Worm (Caenorhabditis elegans) whole organism, early embryonic: ENCODE results near the gene cdc-25.2.

Experiments used
- B0310.2 ChIP-seq: sonication (generic microtip); optimal IDR thresholded peaks from 2 replicates; lab custom pipeline; 2016; ENCODE audit warnings: mild to moderate bottlenecking, missing genetic modification characterization, missing compliant biosample characterization
- F13C5.2 ChIP-seq: sonication (generic microtip); optimal IDR thresholded peaks from 2 replicates; lab custom pipeline; 2017; ENCODE audit warnings: mild to moderate bottlenecking, missing genetic modification characterization, inconsistent platforms, missing compliant biosample characterization
- aly-1 ChIP-seq: sonication (generic microtip); optimal IDR thresholded peaks from 2 replicates; lab custom pipeline; 2016; ENCODE audit warnings: missing genetic modification characterization, missing compliant biosample characterization
- ama-1 ChIP-seq: fragments of 150-350 bp; optimal IDR thresholded peaks from 2 replicates; lab custom pipeline; 2014
- ceh-13 ChIP-seq: fragments of 200-800 bp; sonication (Bioruptor generic); optimal IDR thresholded peaks from 2 replicates; lab custom pipeline; 2018; ENCODE audit warnings: mild to moderate bottlenecking, missing genetic modification characterization, missing compliant biosample characterization
- ceh-36 ChIP-seq: sonication (generic microtip); optimal IDR thresholded peaks from 2 replicates; lab custom pipeline; 2016; ENCODE audit warnings: missing genetic modification characterization, inconsistent platforms, missing compliant biosample characterization
- ets-7 ChIP-seq: sonication (generic microtip); optimal IDR thresholded peaks from 2 replicates; lab custom pipeline; 2016; ENCODE audit warnings: missing genotype, missing genetic modification characterization, missing compliant biosample characterization
- flt-1 ChIP-seq: fragments of 200-800 bp; sonication (Bioruptor generic); IDR thresholded peaks from 2 replicates; pipeline ENCODE4 v1.3.6; 2022; ENCODE audit warnings: missing genetic modification characterization, missing compliant biosample characterization
- hmbx-1 ChIP-seq: sonication (generic microtip); optimal IDR thresholded peaks from 2 replicates; lab custom pipeline; 2016; ENCODE audit warnings: mild to moderate bottlenecking, missing genetic modification characterization, missing compliant biosample characterization
- hmg-4 ChIP-seq: fragments of 200-800 bp; sonication (Bioruptor generic); optimal IDR thresholded peaks from 2 replicates; lab custom pipeline; 2018; ENCODE audit warnings: mild to moderate bottlenecking, missing genetic modification characterization, missing compliant biosample characterization
- hnd-1 ChIP-seq: sonication (generic microtip); optimal IDR thresholded peaks from 2 replicates; lab custom pipeline; 2016; ENCODE audit warnings: missing genetic modification characterization, missing compliant biosample characterization
- pes-1 ChIP-seq: fragments of 200-800 bp; sonication (Bioruptor generic); IDR thresholded peaks from 2 replicates; pipeline ENCODE4 v1.3.6; 2022; ENCODE audit warnings: missing genetic modification reagents, missing genetic modification characterization, missing compliant biosample characterization
- scrt-1 ChIP-seq: fragments of 200-800 bp; sonication (Bioruptor generic); IDR thresholded peaks from 2 replicates; pipeline ENCODE4 v1.3.6; 2022; ENCODE audit warnings: missing genetic modification characterization, missing compliant biosample characterization
- sea-1 ChIP-seq: fragments of 200-800 bp; sonication (Bioruptor generic); conservative IDR thresholded peaks from 2 replicates; pipeline ENCODE4 v1.3.6; 2022; ENCODE audit warnings: missing genetic modification characterization, missing compliant biosample characterization
- tbx-11 ChIP-seq: fragments of 200-800 bp; sonication (Bioruptor generic); IDR thresholded peaks from 2 replicates; pipeline ENCODE4 v1.3.6; 2022; ENCODE audit warnings: missing genetic modification characterization, missing compliant biosample characterization
- tbx-37 ChIP-seq: fragments of 200-800 bp; sonication (Bioruptor generic); conservative IDR thresholded peaks from 2 replicates; pipeline ENCODE4 v1.3.6; 2022; ENCODE audit warnings: missing genetic modification reagents, missing genetic modification characterization, missing compliant biosample characterization
- tra-4 ChIP-seq: sonication (generic microtip); optimal IDR thresholded peaks from 2 replicates; lab custom pipeline; 2017; ENCODE audit warnings: missing genetic modification characterization, missing compliant biosample characterization

cdc-25.2 gene

DNA sequence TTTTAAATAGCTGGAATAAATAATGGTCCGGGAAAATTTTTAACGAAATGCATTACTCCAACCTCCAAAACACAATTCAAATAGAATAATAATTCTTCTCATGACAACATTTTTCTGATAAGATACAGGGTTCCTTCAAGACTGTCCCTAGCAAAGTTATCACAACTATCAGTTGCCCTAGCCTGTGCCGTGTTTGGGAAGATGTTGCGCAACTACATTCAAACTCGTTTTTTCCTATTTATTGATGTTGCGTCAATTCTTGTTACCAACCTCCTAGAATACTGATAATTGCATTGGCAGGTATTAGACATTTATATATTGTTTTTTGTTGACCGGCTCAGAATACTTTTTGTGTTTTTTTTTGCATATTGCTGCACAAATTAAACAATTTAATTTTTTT is 11.8 kb upstream of the cdc-25.2 start:
- no peak for TF ChIP-seq B0310.2
- no peak for TF ChIP-seq hnd-1
- TF ChIP-seq hmbx-1 (tag; lab: Kevin White, UChicago), result no peak
- no peak for TF ChIP-seq tbx-11
- no peak for TF ChIP-seq tbx-37 (GFP tag; lab: Robert Waterston, UW)
- no peak for TF ChIP-seq ceh-36 (tag; lab: Kevin White, UChicago)

DNA sequence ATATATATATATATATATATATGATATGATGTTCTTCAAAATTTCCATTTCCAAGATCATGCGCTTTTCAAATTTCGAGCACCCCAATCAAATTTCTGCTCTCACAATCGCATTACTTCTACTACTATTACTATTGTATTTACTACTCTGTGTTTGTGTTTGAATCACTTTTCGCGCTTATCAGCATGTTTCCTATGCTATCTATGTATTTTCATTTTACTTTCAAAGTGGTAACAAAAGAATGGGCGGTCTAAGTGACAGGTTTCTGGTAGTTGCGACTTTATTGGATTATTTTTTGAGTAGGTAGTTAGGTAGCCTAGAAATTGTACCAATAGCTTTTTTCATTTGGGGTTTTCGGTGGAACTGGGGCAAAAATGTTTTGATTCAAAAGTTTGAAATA is 8.8 kb upstream of the cdc-25.2 start:
- TF ChIP-seq hmbx-1 (tag; lab: Kevin White, UChicago), result no peak
- TF ChIP-seq flt-1 (GFP tag; lab: Robert Waterston, UW), result no peak
- no peak for TF ChIP-seq aly-1 (tag; lab: Kevin White, UChicago)
- TF ChIP-seq tbx-11, result no peak
- TF ChIP-seq pes-1 (GFP tag; lab: Robert Waterston, UW), result no peak
- TF ChIP-seq F13C5.2 (tag; lab: Kevin White, UChicago), result no peak
- TF ChIP-seq ceh-36 (tag; lab: Kevin White, UChicago), result no peak
- no peak for TF ChIP-seq tra-4 (tag; lab: Kevin White, UChicago)
- no peak for TF ChIP-seq hmg-4 (GFP tag; lab: Kevin White, UChicago)
- TF ChIP-seq hnd-1, result no peak
- no peak for TF ChIP-seq ama-1
- TF ChIP-seq tbx-37 (GFP tag; lab: Robert Waterston, UW), result no peak
- no peak for TF ChIP-seq scrt-1 (GFP tag; lab: Robert Waterston, UW)
- TF ChIP-seq B0310.2, result no peak
- no peak for TF ChIP-seq sea-1
- no peak for TF ChIP-seq ceh-13
- no peak for TF ChIP-seq ets-7 (tag; lab: Kevin White, UChicago)

DNA sequence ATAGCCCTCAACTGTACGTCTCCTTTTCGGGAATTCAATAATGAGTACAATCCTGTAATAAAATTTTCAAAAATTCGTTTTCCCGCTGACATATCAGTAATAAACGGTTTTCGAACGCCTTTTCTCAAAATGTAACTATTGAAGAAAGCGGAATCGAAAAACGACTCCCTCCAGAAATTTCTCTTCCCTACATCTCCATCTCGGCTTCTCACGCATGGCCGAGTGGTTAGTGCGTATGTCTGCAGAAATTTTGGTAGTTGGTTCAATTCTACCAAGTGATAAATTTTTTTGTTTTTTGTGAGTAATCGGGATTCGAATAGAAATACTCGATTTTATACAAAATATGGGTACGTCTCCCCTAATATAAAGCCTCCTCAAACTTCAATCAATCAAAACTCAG is 5.7 kb upstream of the cdc-25.2 start:
- TF ChIP-seq pes-1 (GFP tag; lab: Robert Waterston, UW) (peak; percentile 82), scrt-1 (GFP tag; lab: Robert Waterston, UW) (peak; percentile 86), tbx-11 (peak; percentile 82), flt-1 (GFP tag; lab: Robert Waterston, UW) (peak; percentile 70), tbx-37 (GFP tag; lab: Robert Waterston, UW) (peak; percentile 91), sea-1 (peak; percentile 71; the same call in 1 of the 2 replicates)

DNA sequence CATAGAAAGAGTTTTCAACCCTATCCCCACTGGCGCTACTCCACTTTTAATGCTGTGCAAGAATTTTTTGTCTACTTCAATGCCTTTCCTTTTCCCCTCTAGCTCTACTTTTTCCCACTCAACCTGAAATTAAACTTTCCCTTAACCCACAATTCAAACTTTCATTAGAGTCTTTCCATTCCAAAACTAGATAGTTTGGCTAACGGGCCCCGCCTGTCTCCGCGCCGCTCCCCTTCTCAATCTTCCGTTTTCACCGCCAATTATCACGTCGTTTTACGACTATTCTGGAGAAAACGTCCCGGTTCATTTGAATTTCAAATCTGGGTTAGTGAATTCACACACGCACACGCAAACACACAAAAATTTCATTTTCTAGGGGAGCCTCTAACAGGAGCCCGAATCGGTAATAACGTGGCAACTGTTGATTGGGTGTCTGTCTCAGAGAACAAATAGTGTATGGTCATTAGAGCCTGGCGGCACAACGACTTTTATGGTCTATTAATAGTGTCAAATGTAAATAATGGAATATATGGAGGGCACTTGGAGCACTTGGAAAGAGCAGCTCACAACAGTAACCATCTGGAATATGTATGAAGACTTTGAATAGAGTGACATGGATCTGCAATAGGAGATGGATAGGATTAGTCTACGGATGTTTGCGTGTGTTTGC is 3.0 kb downstream of the cdc-25.2 start:
- TF ChIP-seq scrt-1 (GFP tag; lab: Robert Waterston, UW), result 0 out of 2 replicates have a peak, but pooled peaks have one; percentile 56
- TF ChIP-seq aly-1 (tag; lab: Kevin White, UChicago), result no peak

DNA sequence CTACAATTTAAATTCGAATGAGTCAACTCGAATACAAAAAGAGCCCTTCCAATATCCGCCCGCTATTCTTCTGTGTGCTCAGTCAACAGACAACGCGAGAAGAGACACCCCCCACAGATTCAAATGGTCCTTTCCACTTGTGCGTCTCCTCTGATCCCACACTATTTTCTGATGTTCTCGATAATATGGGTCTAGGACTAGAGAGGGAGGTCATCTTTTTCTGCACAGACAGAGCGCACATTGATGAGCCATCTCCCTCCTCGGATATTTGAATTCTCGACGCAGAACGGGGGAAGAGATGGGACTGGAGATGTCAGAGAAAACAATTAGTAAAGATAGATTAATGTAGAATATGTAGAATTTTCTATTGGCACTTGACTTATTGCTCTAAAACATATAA is 3.8 kb downstream of the cdc-25.2 start:
- no peak for TF ChIP-seq tra-4 (tag; lab: Kevin White, UChicago)
- peak; percentile 71 for TF ChIP-seq hmg-4 (GFP tag; lab: Kevin White, UChicago)

DNA sequence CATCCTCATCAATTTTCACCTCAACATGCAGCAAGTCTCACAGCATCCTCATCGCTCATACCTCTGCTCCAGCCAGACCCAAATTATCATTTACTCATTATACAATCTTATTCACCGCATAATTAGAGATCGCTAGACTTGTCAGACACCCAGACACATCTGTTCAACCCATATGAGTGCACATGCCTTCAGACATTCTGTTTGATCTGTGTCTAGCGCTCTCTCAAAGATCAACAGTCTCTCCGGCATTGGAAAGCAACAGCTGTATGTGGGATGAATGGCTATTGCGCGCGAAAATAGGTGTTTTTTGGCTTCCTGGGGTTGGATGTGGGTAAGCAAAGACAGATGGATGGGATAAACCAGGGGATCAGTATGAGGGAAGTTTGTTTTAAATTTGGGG is 5.7 kb downstream of the cdc-25.2 start:
- TF ChIP-seq hmg-4 (GFP tag; lab: Kevin White, UChicago) (peak; percentile 42), tra-4 (tag; lab: Kevin White, UChicago) (no peak)

DNA sequence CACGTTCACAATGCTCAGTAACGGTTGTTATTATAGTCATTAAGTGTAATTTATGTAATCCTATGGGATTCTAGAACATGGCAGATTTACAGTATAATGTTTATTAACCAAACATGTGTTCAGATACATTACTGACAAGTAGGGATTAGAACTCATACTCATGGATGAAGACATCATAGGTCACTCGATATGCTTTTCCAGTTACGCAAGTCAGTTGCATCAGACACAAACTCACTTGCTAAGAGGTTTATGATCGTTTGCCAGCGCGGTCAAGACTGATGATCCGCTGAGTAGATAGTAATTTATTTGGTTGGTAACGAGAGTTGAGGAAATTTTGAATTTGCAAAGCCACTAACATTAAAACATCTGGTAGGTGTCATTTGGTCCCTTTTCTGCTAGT is 7.7 kb downstream of the cdc-25.2 start:
- TF ChIP-seq ceh-13, result no peak
- no peak for TF ChIP-seq ets-7 (tag; lab: Kevin White, UChicago)
- no peak for TF ChIP-seq hmbx-1 (tag; lab: Kevin White, UChicago)
- no peak for TF ChIP-seq hmg-4 (GFP tag; lab: Kevin White, UChicago)
- no peak for TF ChIP-seq tbx-37 (GFP tag; lab: Robert Waterston, UW)
- no peak for TF ChIP-seq pes-1 (GFP tag; lab: Robert Waterston, UW)
- TF ChIP-seq B0310.2, result no peak
- no peak for TF ChIP-seq flt-1 (GFP tag; lab: Robert Waterston, UW)

DNA sequence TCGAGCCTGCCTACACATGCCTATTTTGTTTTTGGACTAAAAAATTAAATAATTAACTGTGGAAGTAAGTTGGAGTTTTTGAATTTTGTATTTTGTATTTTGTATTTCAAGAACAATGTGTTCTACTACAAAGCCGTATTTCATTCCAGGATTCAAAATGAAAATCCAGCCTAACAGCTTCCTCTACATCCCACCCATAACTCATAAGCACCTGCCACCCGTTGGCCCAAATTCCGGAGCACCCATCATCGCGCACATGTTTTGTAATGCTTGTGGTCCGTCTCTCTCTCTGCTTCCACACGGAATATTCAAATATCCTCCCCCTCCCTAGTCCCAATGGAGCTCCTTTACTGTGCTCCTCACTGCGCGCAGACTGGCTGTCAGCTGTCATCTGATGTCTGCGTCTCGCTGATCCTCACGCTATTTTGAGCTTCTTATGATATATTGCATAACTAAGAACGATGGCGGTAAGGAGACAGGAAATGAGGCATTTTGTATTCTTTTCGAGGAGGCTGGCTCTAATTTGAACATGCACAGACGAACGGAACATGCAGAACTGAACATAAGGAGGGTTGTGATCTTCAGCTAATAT is 8.7 kb downstream of the cdc-25.2 start:
- TF ChIP-seq tbx-11 (no peak), ceh-36 (tag; lab: Kevin White, UChicago) (peak; percentile 22)

DNA sequence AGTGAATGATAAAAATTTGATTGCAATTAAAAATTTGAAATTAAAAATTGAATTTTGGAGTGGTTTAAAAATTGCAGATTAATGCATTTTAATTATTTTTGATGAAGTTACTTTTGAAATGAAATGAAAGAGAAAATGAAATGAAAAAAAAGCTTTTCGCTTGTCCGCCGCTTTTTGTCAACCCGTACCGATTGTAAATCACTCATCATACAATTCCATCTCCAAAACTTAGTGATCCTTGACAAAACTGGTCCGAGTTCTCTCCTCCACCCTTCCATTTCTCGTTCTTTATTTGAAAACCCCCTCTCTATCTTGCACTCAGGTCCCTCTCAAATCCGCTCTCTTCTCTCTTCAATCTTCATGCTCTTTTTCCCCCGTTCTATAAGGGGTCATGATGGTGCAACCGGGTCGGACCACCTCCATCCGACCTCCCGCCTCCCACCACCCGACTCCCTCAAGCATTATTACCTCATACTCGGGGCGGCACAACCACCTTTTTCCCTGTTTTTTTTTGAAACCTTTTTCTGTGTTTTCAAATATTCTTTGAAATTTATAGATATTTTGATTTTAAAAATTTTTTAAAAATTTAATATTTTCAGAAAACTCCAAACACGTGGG is 10.3 kb downstream of the cdc-25.2 start:
- TF ChIP-seq hmg-4 (GFP tag; lab: Kevin White, UChicago) (peak; percentile 30), ama-1 (no peak), tbx-37 (GFP tag; lab: Robert Waterston, UW) (no peak), pes-1 (GFP tag; lab: Robert Waterston, UW) (peak; percentile 11; the same call in 1 of the 2 replicates), tbx-11 (no peak), flt-1 (GFP tag; lab: Robert Waterston, UW) (0 out of 2 replicates have a peak, but pooled peaks have one; percentile 21), aly-1 (tag; lab: Kevin White, UChicago) (no peak)
